Worm (Caenorhabditis elegans) whole organism, late embryonic: Measurements from ENCODE around the gene chil-25.
"Not testable (repeated sequence)": the region's sequence is repeated elsewhere in the genome, so short reads cannot be mapped to it uniquely, and the experiment has no call there.

Experiments used
- K09A11.1 ChIP-seq: sonication (generic microtip); optimal IDR thresholded peaks from 2 replicates; lab custom pipeline; 2017; ENCODE audit warnings: antibody characterized with exemption, mild to moderate bottlenecking, missing genetic modification characterization, missing compliant biosample characterization; ENCODE audit not compliant: insufficient read depth
- Y22D7AL.16 ChIP-seq: sonication (generic microtip); optimal IDR thresholded peaks from 2 replicates; lab custom pipeline; 2016; ENCODE audit warnings: missing genetic modification characterization, missing compliant biosample characterization
- ceh-22 ChIP-seq: sonication (generic microtip); optimal IDR thresholded peaks from 2 replicates; lab custom pipeline; 2017; ENCODE audit warnings: missing biosample characterization, missing genetic modification characterization
- ceh-24 ChIP-seq: sonication (generic microtip); optimal IDR thresholded peaks from 2 replicates; lab custom pipeline; 2016; ENCODE audit warnings: mild to moderate bottlenecking, missing genetic modification characterization, missing compliant biosample characterization
- ceh-30 ChIP-seq: fragments of 150-350 bp; optimal IDR thresholded peaks from 2 replicates; lab custom pipeline; 2014; ENCODE audit warnings: missing biosample characterization, missing genetic modification characterization
- ceh-31 ChIP-seq: sonication (generic microtip); optimal IDR thresholded peaks from 2 replicates; lab custom pipeline; 2016; ENCODE audit warnings: missing genetic modification characterization, missing compliant biosample characterization
- ceh-45 ChIP-seq: fragments of 200-800 bp; sonication (Bioruptor generic); IDR thresholded peaks from 2 replicates; pipeline ENCODE4 v1.3.6; 2022; ENCODE audit warnings: missing genetic modification reagents, missing genetic modification characterization, missing compliant biosample characterization
- dmd-4 ChIP-seq: sonication (generic microtip); optimal IDR thresholded peaks from 2 replicates; lab custom pipeline; 2016; ENCODE audit warnings: borderline replicate concordance, missing genetic modification characterization, missing compliant biosample characterization
- elt-2 ChIP-seq: sonication (generic microtip); optimal IDR thresholded peaks from 2 replicates; lab custom pipeline; 2016; ENCODE audit warnings: missing genetic modification reagents, missing genetic modification characterization, missing compliant biosample characterization
- elt-4 ChIP-seq: sonication (generic microtip); optimal IDR thresholded peaks from 2 replicates; lab custom pipeline; 2016; ENCODE audit warnings: missing genetic modification characterization, missing compliant biosample characterization
- fkh-10 ChIP-seq: fragments of 150-350 bp; optimal IDR thresholded peaks from 2 replicates; lab custom pipeline; 2014; ENCODE audit warnings: missing biosample characterization, missing genetic modification reagents, missing genetic modification characterization
- fkh-6 ChIP-seq: sonication (generic microtip); optimal IDR thresholded peaks from 2 replicates; lab custom pipeline; 2016; ENCODE audit warnings: missing genetic modification characterization, missing compliant biosample characterization
- hlh-13 ChIP-seq: fragments of 200-800 bp; sonication (Bioruptor generic); optimal IDR thresholded peaks from 2 replicates; lab custom pipeline; 2018; ENCODE audit warnings: mild to moderate bottlenecking, missing genetic modification characterization, missing compliant biosample characterization
- hlh-8 ChIP-seq: sonication (generic microtip); optimal IDR thresholded peaks from 2 replicates; lab custom pipeline; 2016; ENCODE audit warnings: missing genotype, missing genetic modification characterization, missing compliant biosample characterization
- mec-3 ChIP-seq: sonication (generic microtip); optimal IDR thresholded peaks from 2 replicates; lab custom pipeline; 2016; ENCODE audit warnings: borderline replicate concordance, missing genetic modification characterization, missing compliant biosample characterization
- nfya-1 ChIP-seq: sonication (generic microtip); optimal IDR thresholded peaks from 2 replicates; lab custom pipeline; 2017; ENCODE audit warnings: missing genetic modification characterization, mild to moderate bottlenecking, missing compliant biosample characterization, antibody characterized with exemption, moderate library complexity
- nhr-11 ChIP-seq: fragments of 150-350 bp; optimal IDR thresholded peaks from 2 replicates; lab custom pipeline; 2014; ENCODE audit warnings: missing biosample characterization, missing genetic modification characterization
- npax-4 ChIP-seq: sonication (generic microtip); optimal IDR thresholded peaks from 2 replicates; lab custom pipeline; 2016; ENCODE audit warnings: missing genetic modification characterization, missing compliant biosample characterization
- odd-2 ChIP-seq: sonication (generic microtip); optimal IDR thresholded peaks from 2 replicates; lab custom pipeline; 2017; ENCODE audit warnings: antibody characterized with exemption, mild to moderate bottlenecking, missing genetic modification characterization, missing compliant biosample characterization
- pag-3 ChIP-seq: sonication (generic microtip); optimal IDR thresholded peaks from 2 replicates; lab custom pipeline; 2016; ENCODE audit warnings: missing compliant biosample characterization, missing genetic modification characterization, borderline replicate concordance
- pat-9 ChIP-seq: fragments of 200-800 bp; sonication (Bioruptor generic); optimal IDR thresholded peaks from 2 replicates; lab custom pipeline; 2018; ENCODE audit warnings: mild to moderate bottlenecking, missing genetic modification characterization, moderate library complexity, missing compliant biosample characterization
- sdc-2 ChIP-seq: sonication (generic microtip); optimal IDR thresholded peaks from 2 replicates; lab custom pipeline; 2016; ENCODE audit warnings: missing genotype, missing genetic modification characterization, missing compliant biosample characterization
- sox-4 ChIP-seq: sonication (generic microtip); optimal IDR thresholded peaks from 2 replicates; lab custom pipeline; 2017; ENCODE audit warnings: mild to moderate bottlenecking, missing genetic modification characterization, inconsistent platforms, missing compliant biosample characterization
- syd-9 ChIP-seq: sonication (generic microtip); optimal IDR thresholded peaks from 2 replicates; lab custom pipeline; 2016; ENCODE audit warnings: mild to moderate bottlenecking, missing genetic modification characterization, moderate library complexity, missing compliant biosample characterization
- unc-3 ChIP-seq, 2 experiments: fragments of 200-800 bp in 1 of 2; sonication (Bioruptor generic) in 1 of 2; sonication (generic microtip) in 1 of 2; conservative IDR thresholded peaks in 1 of 2; optimal IDR thresholded peaks in 1 of 2; 2 replicates each; pipeline versions ENCODE4 v1.3.6 to Lab custom; 2016 to 2022; ENCODE audit warnings: missing compliant biosample characterization in 2 of 2, missing genetic modification characterization in 2 of 2, missing genetic modification reagents in 1 of 2

Gene chil-25

ce11 chrII:9481427-9481826, 7.2 kb upstream of the chil-25 start:
- no peak for TF ChIP-seq sox-4 (tag; lab: Kevin White, UChicago)

DNA sequence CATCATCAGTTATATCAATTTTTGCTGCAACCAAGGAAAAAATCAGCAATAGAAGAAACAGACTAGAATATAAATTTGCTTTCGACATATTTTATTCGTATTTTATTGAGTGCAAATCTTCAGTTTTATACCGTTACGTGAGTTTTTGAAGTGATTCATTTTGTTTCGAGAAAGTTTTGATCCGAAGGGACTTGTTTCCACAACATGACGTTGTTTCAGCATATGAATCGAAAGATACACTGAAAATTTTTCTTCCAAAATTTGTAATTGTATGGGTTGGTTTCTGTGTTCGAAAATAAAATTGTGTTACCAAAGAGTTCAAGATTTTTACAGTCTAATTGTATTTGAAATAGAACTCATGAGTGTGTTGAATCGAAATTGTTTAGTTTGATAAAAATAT, 5.7 kb upstream of the chil-25 start, which contains the start of gene T19H5.7:
Gene T19H5.7 (minus strand): TSS at position 101 of the 400 bp plus-strand sequence.
- TF ChIP-seq ceh-45 (GFP tag; lab: Robert Waterston, UW) (no peak), npax-4 (tag; lab: Kevin White, UChicago) (no peak), odd-2 (tag; lab: Kevin White, UChicago) (no peak), K09A11.1 (tag; lab: Kevin White, UChicago) (no peak), hlh-13 (GFP tag; lab: Kevin White, UChicago) (no peak), ceh-24 (tag; lab: Kevin White, UChicago) (no peak), pat-9 (tag; lab: Kevin White, UChicago) (no peak), hlh-8 (tag; lab: Kevin White, UChicago) (no peak), unc-3 (GFP tag; conservative IDR thresholded peaks at IDR 0.05; lab: Robert Waterston, UW) (no peak), unc-3 (tag; optimal IDR thresholded peaks at IDR 0.05; lab: Kevin White, UChicago) (no peak), ceh-31 (tag; lab: Kevin White, UChicago) (no peak), elt-4 (tag; lab: Kevin White, UChicago) (no peak)

ce11 chrII:9477567-9477966, 3.3 kb upstream of the chil-25 start, which contains the start of gene chil-27:
Gene chil-27, plus strand, starts transcription at chrII:9477867.
- TF ChIP-seq syd-9 (tag; lab: Kevin White, UChicago): no peak
- TF ChIP-seq elt-2 (tag; lab: Kevin White, UChicago): no peak
- TF ChIP-seq fkh-10 (GFP tag; lab: Kevin White, UChicago): no peak
- no peak for TF ChIP-seq ceh-30
- no peak for TF ChIP-seq Y22D7AL.16 (tag; lab: Kevin White, UChicago)

DNA sequence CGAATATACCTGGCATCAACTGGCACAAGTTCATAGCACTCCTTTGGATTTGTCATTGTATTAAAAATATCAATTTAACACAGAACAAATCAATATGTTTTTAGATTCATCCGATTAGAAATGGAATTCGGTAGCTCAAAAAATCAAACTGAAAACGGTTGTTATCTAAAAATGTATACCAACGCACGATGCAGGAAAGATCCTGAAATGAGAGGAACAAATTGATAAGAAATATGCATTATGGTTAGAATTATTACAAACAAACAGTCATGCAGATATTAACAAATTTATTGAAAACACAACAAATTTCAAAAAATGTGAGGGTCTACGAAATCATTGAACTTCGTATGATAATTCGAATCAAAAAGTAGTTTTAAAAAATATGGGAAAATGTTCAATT, 4.2 kb downstream of the chil-25 start, which contains the start of gene T19H5.6:
Gene T19H5.6 (minus strand): TSS at position 195 of the 400 bp plus-strand sequence.
- TF ChIP-seq elt-2 (tag; lab: Kevin White, UChicago) (peak; percentile 4), mec-3 (tag; lab: Kevin White, UChicago) (no peak)

DNA sequence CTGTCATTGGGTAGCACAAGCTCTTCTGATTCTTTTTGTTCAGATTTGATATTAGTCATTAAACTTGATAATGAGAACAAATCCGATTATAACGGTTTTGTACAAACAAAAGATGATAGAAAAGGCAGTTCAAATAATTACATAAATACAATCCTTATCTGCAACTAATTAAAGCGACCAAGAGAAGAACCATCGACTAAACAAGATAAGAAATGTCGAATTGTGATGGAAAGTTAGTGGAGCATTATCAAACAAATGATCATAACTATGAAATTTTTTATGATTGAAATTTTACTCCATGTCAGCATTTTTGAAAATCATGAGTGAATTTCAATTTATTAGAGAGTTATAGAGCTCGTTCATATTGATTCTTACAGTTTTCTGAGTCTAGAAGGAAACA, 5.9 kb downstream of the chil-25 start, which contains the start of gene chil-23:
Gene chil-23 (minus strand): TSS at position 198 of the 400 bp plus-strand sequence.
- TF ChIP-seq elt-2 (tag; lab: Kevin White, UChicago) (peak; percentile 82), pag-3 (tag; lab: Kevin White, UChicago) (no peak), fkh-6 (tag; lab: Kevin White, UChicago) (no peak), K09A11.1 (tag; lab: Kevin White, UChicago) (no peak), nhr-11 (tag; lab: Kevin White, UChicago) (no peak), sdc-2 (tag; lab: Kevin White, UChicago) (no peak)

DNA sequence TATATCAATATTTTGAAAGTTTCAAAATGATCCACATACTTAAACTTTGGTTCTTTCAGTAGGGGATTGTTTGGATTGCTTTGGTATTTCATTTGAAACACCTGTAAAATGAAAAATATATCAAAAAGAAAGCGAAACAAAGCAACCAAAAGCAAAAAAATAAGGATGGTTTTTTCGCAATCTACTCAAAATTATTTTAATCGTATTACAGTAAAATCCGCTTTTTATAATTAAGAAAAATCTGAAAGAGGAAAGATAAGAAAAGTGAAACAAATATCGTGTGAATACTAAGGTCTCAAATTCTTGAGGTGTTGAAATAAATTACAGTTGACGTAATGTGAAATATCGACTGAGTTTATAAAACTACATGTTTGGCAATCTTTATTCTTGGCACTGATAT, 8.2 kb downstream of the chil-25 start, which contains the start of gene chil-22:
Gene chil-22 (minus strand): TSS at position 101 of the 400 bp plus-strand sequence.
- no peak for TF ChIP-seq ceh-22 (tag; lab: Kevin White, UChicago)

DNA sequence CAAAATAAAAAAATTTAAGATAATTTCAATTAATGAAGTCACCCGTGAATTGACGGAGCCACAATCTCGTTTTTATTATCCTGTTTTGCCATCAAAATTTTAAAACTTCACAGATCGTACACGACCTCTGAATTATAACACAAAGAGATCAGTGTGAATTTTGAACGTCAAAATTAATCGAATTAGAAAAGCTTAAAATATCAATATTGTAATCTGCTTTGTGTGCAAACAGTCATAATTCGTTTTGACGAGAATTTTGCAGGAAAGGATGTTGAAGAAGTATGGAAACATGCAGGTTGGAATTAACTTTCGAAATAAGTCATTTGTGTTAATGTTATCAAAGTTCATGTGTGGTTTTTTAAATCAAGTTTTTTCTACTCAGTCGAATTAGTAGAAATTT, 12.4 kb downstream of the chil-25 start, which contains the start of gene chil-21:
Gene chil-21 (minus strand): TSS at position 101 of the 400 bp plus-strand sequence.
- TF ChIP-seq ceh-24, dmd-4, nfya-1 (tag; lab: Kevin White, UChicago): not testable (repeated sequence)
